Fruit fly (Drosophila melanogaster): ENCODE measurements around the gene BBS8.

BBS8 gene

DNA sequence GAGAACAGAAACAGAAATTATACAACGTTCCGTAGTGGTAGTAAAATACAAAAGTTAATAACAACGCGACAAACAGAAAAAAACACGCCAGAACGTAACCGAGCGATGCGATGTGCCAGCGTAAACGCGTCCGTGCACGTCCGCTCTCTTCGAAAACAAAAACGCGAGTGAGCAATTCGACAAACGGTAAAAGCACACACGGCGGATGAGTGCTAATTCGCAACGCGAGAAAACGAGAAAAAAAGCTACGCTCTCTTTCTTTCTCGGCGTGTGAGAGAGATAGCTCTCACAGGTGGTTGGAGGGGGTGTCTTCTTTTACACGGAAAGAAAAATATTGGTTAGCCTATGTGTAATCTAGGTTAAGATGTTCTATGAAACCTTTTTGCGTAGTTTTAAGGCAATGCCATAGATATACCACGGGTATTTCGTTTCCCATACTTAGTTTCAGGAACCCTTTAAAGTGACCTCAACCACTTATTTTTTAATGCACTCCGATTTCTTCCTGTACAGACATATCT, 49.5 kb downstream of the BBS8 start, which contains the start of gene CG4297 (continued):
- TF ChIP-seq sens (GFP tag) (peak; percentile 98), CG6654 (GFP tag; optimal IDR thresholded peaks at IDR 0.05) (peak; percentile 85), vvl (GFP tag; IDR thresholded peaks at IDR 0.05) (no peak), maf-S (GFP tag; optimal IDR thresholded peaks at IDR 0.05) (peak; percentile 92), CG4404 (GFP tag; IDR thresholded peaks at IDR 0.05) (no peak), CG11093 (GFP tag; IDR thresholded peaks at IDR 0.05) (peak; percentile 87), dati (GFP tag; IDR thresholded peaks at IDR 0.05) (no peak), CG34376 (GFP tag; optimal IDR thresholded peaks at IDR 0.05) (peak; percentile 94), CG3163 (GFP tag; optimal IDR thresholded peaks at IDR 0.05) (peak; percentile 88), gcm (GFP tag; optimal IDR thresholded peaks at IDR 0.05) (peak; percentile 89), klu (GFP tag; IDR thresholded peaks at IDR 0.05) (no peak), CG4282 (GFP tag; optimal IDR thresholded peaks at IDR 0.05) (peak; percentile 91), MTF-1 (GFP tag; optimal IDR thresholded peaks at IDR 0.05; ENCODE audit: borderline replicate concordance) (peak; percentile 88), seq (GFP tag; IDR thresholded peaks at IDR 0.05) (no peak), Adf1 (GFP tag; IDR thresholded peaks at IDR 0.05) (no peak), Atf6 (GFP tag; IDR thresholded peaks at IDR 0.05) (no peak), Xrp1 (GFP tag; IDR thresholded peaks at IDR 0.05) (no peak), p53 (GFP tag; optimal IDR thresholded peaks at IDR 0.05) (peak; percentile 96), CG14710 (tag; optimal IDR thresholded peaks at IDR 0.05) (peak; percentile 75), shn (GFP tag; optimal IDR thresholded peaks at IDR 0.05) (peak; percentile 89), repo (GFP tag; optimal IDR thresholded peaks at IDR 0.05) (peak; percentile 94), CG2712 (tag; optimal IDR thresholded peaks at IDR 0.05) (peak; percentile 93), phol (tag; optimal IDR thresholded peaks at IDR 0.05) (peak; percentile 91), CG2116 (GFP tag; optimal IDR thresholded peaks at IDR 0.05) (peak; percentile 47), Chrac-16 (GFP tag; optimal IDR thresholded peaks at IDR 0.05) (peak; percentile 89), eyg (GFP tag; optimal IDR thresholded peaks at IDR 0.05) (peak; percentile 91), tgo (GFP tag; IDR thresholded peaks at IDR 0.05) (no peak), H2.0 (GFP tag; IDR thresholded peaks at IDR 0.05) (no peak), CG12744 (GFP tag; optimal IDR thresholded peaks at IDR 0.05) (peak; percentile 84), crol (GFP tag; IDR thresholded peaks at IDR 0.05) (no peak), Hr39 (optimal IDR thresholded peaks at IDR 0.05) (no peak), CG6813 (GFP tag; optimal IDR thresholded peaks at IDR 0.05) (peak; percentile 92), ATbp (GFP tag; optimal IDR thresholded peaks at IDR 0.05) (peak; percentile 94), CG6272 (GFP tag; IDR thresholded peaks at IDR 0.05) (peak; percentile 90), Med (GFP tag) (peak; percentile 99), h (optimal IDR thresholded peaks at IDR 0.05) (no peak), CG3281 (GFP tag; optimal IDR thresholded peaks at IDR 0.05) (peak; percentile 95), CG6175 (GFP tag; IDR thresholded peaks at IDR 0.05) (no peak), Myb (GFP tag; optimal IDR thresholded peaks at IDR 0.05) (peak; percentile 82), fd3F (GFP tag; optimal IDR thresholded peaks at IDR 0.05) (peak; percentile 85), ase (GFP tag; IDR thresholded peaks at IDR 0.05) (no peak), hth (optimal IDR thresholded peaks at IDR 0.05) (no peak), CG10147 (GFP tag; optimal IDR thresholded peaks at IDR 0.05) (peak; percentile 88), MBD-R2 (GFP tag; IDR thresholded peaks at IDR 0.05) (no peak), Atf3 (GFP tag; optimal IDR thresholded peaks at IDR 0.05) (peak; percentile 92), chif (GFP tag; optimal IDR thresholded peaks at IDR 0.05) (peak; percentile 90 to 94), CG17385 (GFP tag; optimal IDR thresholded peaks at IDR 0.05) (peak; percentile 86), CG10979 (tag; optimal IDR thresholded peaks at IDR 0.05) (peak; percentile 90), slbo (GFP tag; IDR thresholded peaks at IDR 0.05) (no peak), row (GFP tag; IDR thresholded peaks at IDR 0.05) (no peak), Dll (GFP tag; IDR thresholded peaks at IDR 0.05; ENCODE audit: partially characterized antibody) (no peak), gem (tag; optimal IDR thresholded peaks at IDR 0.05) (peak; percentile 95), Ptx1 (GFP tag; IDR thresholded peaks at IDR 0.05) (no peak)
